Worm (Caenorhabditis elegans) whole organism, L4/young adult: ENCODE measurements around the gene mup-2.

ENCODE experiments used
- W03F9.2 ChIP-seq: fragments of 150-350 bp; optimal IDR thresholded peaks from 2 replicates; lab custom pipeline; 2014; ENCODE audit warnings: missing biosample characterization, missing genetic modification characterization
- dao-5 ChIP-seq: sonication (generic microtip); optimal IDR thresholded peaks from 2 replicates; lab custom pipeline; 2016; ENCODE audit warnings: missing genotype, missing genetic modification characterization, moderate library complexity, missing compliant biosample characterization
- him-1 ChIP-seq: sonication (generic microtip); optimal IDR thresholded peaks from 2 replicates; lab custom pipeline; 2016; ENCODE audit warnings: missing genotype, missing genetic modification reagents, missing genetic modification characterization, missing compliant biosample characterization

DNA sequence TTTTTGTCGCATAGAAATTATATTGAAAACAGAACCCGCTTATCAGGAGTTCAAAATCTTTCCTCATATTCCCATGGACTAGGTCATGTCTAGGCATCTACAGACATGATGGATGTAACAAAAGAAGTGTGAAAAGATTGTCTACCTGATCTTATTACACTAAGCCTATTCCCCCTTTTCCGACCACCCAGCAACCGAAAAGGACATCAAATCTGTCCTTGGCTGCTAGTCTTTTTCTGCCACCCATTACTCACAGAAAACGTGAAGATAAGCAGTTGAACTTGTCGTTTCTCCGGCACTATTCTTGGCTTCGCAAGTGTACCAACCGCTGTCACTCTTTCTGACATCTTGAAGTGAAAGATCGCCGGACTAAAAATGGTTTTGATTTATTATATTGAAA, 27.1 kb downstream of the mup-2 start:
- no peak for TF ChIP-seq him-1 (tag; lab: Kevin White, UChicago)
- TF ChIP-seq dao-5 (tag; lab: Kevin White, UChicago), result no peak
- no peak for TF ChIP-seq W03F9.2
